Worm (Caenorhabditis elegans) whole organism, dauer: ENCODE data around the gene ttr-54.

ENCODE experiments used
- unc-62 ChIP-seq: sonication (generic microtip); optimal IDR thresholded peaks from 2 replicates; lab custom pipeline; 2017; ENCODE audit warnings: missing biosample characterization, missing genetic modification reagents, missing genetic modification characterization

The ttr-54 gene

DNA sequence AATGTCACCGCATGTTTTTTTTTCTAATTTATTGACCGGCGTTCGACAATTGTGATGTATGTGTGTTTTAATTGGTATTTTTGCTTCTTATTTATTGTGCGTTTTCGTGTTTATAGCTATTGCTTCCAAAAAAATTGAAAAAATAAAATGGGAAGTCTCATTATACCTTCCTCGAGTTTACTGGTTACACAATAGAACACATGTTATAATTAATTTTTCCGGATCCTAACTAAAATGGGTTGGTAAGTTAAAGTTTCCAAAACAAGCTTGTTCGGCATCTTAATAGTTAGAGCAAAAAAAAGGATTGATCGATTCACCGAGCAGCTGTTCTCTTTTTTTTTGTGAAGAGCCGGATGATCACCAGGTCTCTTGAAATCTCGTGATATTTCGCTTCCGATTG is at the start of gene ttr-54:
ttr-54 (plus strand) TSS at position 301 of the 400 bp plus-strand sequence.
- no peak for TF ChIP-seq unc-62 (GFP tag; lab: Kevin White, UChicago)

DNA sequence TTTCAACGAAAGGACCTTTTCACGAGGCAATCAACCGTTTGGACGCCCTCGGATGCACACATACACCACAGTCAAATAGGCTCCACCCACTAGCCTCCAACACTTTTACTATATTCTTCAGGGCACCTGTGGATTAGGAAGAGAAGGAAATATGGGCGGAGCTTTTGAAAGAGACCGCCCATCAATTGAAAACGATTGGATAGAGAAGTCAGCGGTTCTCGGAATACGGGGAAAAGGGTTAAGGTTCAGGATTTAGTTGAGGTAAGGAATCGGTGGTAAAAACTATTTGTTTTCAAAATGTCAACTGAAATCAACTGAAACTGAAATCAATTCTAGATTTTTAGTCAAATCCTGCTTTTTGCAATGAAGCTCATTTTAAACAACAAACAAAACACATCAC is 45.2 kb upstream of the ttr-54 start, which contains the start of gene egl-38:
egl-38 (minus strand) TSS at position 101 of the 400 bp plus-strand sequence.
- TF ChIP-seq unc-62 (GFP tag; lab: Kevin White, UChicago) = no peak

DNA sequence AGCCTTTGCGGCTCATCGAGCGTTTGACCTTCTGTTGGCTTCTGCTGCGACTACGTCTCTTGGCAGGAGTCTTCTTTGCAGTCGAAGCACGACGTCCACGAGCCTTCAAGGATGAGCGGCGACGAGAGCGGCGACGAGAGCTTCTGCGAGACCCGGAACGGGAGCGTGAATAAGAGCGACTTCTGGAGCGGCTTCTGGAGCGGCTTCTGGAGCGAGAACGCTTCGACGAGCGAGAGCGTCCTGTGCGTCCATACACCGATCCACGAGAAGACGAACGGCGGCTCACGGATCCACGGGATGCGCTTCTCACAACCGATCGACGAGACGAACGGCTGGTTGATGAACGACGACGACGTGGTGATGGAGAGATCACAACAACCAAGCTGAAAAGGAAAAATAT is 44.7 kb upstream of the ttr-54 start:
- no peak for TF ChIP-seq unc-62 (GFP tag; lab: Kevin White, UChicago)

DNA sequence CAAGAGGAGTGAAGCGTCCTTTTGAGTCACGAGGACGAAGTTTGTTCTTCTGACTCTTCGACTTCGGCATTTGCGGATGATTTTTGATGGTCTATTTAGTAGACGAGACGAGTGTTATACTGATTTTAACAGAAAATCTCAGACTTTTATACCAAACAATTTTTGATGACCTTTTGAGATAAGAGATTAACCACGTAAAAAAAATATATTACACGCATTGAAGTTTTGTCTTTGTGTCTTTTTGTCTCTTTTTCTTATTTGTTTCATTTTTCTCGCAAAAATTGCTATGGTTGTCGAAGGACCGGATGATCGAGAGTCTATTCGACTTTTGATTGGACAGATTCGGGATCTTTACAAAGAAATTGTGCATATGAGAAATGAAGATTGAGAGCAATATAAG is 44.1 kb upstream of the ttr-54 start, which contains the start of gene spch-1:
spch-1 (minus strand) TSS at position 101 of the 400 bp plus-strand sequence.
- no peak for TF ChIP-seq unc-62 (GFP tag; lab: Kevin White, UChicago)

DNA sequence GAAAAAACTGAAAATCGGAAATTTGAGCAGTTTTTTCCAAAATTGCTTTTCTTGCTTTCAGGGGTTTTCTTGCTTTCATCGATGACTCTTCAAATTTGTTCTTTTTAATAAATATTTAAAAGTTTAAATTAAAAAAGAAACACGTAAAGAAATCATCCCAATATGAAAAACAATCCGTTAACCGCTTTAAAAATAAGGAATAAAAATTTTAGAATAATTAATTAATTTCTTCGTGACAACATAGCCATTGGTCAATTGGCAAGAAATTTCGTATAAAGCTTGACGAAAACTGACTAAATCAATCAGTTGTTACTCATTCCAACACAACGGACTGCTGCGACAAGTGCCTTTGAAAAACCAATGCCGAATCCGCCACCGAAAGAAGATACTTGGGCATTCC is 43.0 kb upstream of the ttr-54 start, which contains the start of gene nsph-3.2:
nsph-3.2 (plus strand) TSS at position 301 of the 400 bp plus-strand sequence.
- no peak for TF ChIP-seq unc-62 (GFP tag; lab: Kevin White, UChicago)

DNA sequence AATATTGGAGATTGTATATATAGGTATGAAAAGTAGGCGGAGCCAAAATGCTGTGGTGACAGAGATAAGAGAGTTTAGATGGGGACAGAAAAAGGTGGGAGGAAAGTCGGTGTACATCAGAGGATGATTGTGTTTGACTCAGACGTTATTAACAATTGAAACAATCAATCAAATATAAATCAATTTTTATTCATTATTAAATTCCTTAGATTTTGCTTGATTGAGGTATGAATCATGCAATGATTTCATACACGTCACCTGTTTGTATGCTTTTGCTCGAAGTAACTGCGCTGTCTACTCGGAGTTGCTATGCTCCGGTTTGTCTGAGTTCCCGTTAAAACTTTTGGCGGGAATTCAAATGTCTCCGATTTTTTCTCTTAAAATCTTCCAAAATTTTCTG is 40.4 kb upstream of the ttr-54 start, which contains the start of gene C04G2.10:
C04G2.10 (plus strand) TSS at position 301 of the 400 bp plus-strand sequence.
- no peak for TF ChIP-seq unc-62 (GFP tag; lab: Kevin White, UChicago)

DNA sequence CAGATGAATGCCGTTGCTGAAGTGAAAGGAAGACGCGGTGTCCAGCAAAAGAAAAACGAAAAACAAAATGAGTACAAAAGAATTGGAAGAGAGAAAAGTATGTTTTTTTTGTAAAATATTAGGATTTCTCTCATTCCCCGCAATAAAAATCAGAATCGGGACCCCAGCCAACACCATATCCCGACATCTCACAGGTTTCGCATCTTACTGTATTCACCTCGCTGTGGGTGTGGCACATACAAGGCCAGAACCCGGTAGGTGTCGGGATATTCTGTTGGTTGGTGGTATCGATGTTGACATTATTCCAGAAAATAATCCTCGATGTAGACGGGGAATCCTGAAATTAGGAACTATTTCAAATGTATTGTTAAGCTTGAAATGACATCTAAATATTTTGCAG is 38.8 kb upstream of the ttr-54 start:
- TF ChIP-seq unc-62 (GFP tag; lab: Kevin White, UChicago) = no peak

DNA sequence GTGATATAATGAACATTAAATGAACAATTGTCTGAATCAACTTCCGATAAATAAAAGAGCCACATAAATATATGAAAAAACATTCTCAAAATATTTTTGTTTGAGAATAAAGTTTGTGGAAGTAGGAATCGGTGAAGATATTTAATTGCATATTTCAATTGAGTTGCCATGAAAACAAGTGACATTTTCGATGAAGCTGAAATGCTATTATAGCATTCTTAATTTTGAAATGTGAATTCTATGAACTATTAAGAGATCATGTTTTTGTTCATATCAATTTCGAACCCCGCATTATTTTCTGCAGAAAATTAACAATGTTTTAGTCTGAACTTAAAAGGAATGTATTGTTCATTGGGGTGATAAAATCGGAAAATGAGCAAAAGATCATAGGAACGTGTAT is 33.4 kb upstream of the ttr-54 start, which contains the start of gene irld-21:
irld-21 (minus strand) TSS at position 101 of the 400 bp plus-strand sequence.
- TF ChIP-seq unc-62 (GFP tag; lab: Kevin White, UChicago) = no peak

DNA sequence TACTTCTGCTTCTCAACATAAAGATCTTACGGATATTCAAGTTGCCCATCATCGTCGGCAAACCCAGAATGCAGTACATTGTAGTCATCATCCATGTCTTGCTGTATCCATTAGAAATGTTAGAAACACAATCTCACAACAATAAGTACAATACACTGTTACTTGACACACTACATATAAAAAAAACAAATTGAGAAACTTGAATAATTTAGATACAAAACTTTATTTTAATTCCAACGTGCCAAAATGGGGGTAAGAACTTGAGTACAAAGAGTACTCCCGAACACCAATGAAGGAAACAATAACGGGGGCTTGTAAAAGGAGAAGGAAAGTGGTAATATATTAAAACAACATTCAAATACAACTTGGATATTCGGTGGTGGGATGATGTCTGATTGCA is 29.0 kb upstream of the ttr-54 start, which contains the start of gene ctf-18:
ctf-18 (minus strand) TSS at position 101 of the 400 bp plus-strand sequence.
- no peak for TF ChIP-seq unc-62 (GFP tag; lab: Kevin White, UChicago)

DNA sequence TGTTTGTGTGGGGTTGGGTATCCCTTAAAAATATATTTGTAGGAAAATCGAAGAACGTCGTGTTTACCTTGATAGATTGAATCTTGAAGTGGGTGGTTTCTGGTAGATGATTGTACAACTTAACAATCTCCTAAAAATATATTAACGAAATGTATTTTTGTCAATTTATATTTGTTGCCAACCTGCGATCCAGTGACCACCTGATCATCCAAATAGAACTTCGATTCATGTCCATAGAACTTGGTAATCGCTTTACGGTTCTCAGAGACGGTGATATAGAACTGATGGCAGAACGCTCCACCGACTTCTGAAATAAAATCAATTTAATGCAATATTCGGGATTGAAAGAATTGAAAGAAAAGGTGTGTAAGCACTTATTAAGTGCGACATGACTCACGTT is 27.1 kb upstream of the ttr-54 start:
- no peak for TF ChIP-seq unc-62 (GFP tag; lab: Kevin White, UChicago)

DNA sequence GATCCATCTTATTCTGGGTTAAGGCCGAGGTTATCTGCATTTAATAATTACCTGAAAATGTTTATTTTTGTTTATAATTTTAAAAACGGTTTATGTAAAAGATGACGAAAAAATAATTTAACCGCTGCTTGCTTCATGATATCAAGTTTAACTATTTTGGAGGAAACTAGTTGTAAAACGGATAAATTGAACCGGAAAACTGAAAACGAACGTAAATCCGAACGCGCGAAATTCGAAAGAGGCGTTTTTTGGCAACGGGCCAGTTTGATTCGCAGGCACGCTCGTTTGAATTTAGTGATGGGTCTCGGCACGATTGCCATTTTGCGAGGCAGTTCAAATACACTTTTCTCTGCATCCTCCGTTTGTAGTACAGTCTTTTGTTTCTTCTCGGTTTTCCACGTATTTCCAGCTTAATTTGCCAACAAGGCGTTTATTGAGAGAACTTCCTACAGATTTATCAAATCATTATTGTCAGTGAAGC is 26.6 kb upstream of the ttr-54 start, which contains the start of the genes gtbp-1 and K08F4.3:
gtbp-1 (minus strand) TSS at position 51 of the 481 bp plus-strand sequence.
K08F4.3 (plus strand) TSS at position 352 of the 481 bp plus-strand sequence.
- TF ChIP-seq unc-62 (GFP tag; lab: Kevin White, UChicago) = no peak

DNA sequence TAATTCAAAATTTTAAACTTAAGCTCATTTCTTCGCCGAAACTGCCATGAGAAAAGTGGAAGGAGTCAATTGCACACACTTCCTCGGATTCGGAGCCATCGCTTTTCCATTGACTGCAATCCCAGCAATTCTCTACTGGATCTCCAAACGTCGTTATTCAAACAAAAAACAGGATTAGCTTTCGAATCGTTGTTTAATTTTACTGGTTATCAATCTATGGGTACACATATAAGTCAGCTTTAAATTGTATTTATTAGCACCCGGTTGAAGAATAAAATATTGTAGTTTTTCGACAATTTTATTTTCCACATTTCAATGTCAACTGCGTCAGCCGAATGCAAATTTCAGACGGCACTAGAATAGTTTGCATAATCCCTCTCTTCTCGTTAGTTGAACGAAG is 25.6 kb upstream of the ttr-54 start, which contains the start of gene glt-3:
glt-3 (plus strand) TSS at position 301 of the 400 bp plus-strand sequence.
- no peak for TF ChIP-seq unc-62 (GFP tag; lab: Kevin White, UChicago)

DNA sequence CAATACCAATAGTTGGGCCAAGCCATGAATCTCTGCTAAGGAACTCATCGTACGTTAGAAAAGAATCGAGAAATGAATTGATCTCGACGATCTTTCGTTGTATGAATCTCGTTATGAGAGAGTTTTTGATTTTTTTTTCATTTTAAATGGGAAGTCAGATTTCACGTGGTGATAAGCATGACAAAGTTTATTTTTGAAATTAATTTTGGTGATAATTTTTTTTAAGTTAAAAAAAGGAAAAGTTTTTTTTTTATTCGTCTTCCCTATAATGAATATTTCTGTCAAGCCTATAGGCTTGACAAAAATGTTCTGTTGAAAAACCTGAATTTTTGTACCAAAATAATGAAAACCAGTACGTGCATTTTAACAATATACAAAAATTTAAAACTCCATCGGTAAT is 19.8 kb upstream of the ttr-54 start, which contains the start of gene K08F4.5:
K08F4.5 (minus strand) TSS at position 101 of the 400 bp plus-strand sequence.
- no peak for TF ChIP-seq unc-62 (GFP tag; lab: Kevin White, UChicago)

DNA sequence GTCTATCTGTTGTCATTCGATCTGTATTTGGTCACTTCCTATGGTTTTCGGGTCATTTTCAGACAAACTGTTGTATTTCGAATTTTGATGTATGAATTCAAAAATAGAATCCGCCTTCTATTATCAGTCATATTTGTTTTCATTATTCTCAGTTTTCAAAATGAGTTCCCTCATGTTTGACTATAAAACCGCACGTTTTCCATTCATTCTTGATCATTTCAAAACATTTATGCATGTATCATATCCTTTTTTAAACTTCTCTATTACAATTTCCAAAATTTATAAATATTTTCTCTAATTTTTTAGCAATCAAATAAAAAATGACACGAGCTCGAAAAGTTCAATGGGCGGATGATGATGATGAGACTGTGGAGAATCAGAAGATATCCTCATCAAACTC is 17.8 kb upstream of the ttr-54 start, which contains the start of gene K08F4.12:
K08F4.12 (plus strand) TSS at position 301 of the 400 bp plus-strand sequence.
- no peak for TF ChIP-seq unc-62 (GFP tag; lab: Kevin White, UChicago)

DNA sequence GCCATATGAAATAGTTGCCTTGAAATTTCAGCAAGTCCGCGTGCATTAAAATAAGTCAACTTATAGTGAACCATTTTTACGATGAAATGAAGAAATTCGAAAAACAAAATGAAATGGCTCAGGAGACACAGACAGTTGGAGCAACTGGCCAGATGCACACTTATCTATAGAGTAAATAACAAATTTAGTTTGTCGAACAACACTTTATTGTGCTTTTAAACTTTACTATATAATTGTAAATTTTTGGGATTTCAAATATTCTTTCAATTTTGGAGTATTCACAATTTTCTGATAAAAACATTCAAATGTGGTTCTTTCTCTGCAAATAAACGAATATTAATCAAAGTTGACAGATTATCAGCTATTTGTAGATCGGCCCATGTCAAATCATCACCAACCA is 15.4 kb upstream of the ttr-54 start, which contains the start of gene gst-3:
gst-3 (minus strand) TSS at position 101 of the 400 bp plus-strand sequence.
- no peak for TF ChIP-seq unc-62 (GFP tag; lab: Kevin White, UChicago)

DNA sequence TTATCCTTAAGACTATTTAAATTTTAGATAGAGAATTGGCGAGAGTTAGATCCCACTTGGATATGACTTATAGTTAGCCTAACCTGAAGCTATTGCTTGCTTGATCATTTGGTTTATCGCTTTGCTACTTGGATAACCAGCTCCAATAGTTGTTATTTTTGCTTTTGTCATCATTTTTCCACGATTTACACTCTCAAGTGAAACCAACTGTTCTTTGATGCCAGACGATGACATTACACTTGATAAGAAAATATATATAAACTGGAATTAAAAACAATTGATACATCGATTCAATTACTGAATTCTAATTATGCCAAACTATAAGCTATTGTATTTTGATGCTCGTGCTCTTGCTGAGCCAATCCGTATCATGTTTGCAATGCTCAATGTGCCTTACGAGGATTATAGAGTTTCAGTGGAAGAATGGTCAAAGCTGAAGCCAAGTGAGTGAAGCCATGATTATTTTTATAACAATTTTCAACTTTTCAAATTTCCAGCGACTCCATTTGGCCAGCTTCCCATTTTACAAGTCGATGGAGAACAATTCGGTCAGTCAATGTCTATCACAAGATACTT is 13.6 kb upstream of the ttr-54 start, which contains the start of the genes gst-2, gst-4 and dhs-12:
gst-2 (minus strand) TSS at position 132 of the 576 bp plus-strand sequence.
gst-4 (plus strand) TSS at position 296 of the 576 bp plus-strand sequence.
dhs-12 (plus strand) TSS at position 526 of the 576 bp plus-strand sequence.
- TF ChIP-seq unc-62 (GFP tag; lab: Kevin White, UChicago) = no peak
